Worm (Caenorhabditis elegans) whole organism, mixed stage, embryonic: ENCODE results near the gene cfap-36.

Experiments
- elt-3 ChIP-seq: fragments of 150-350 bp; optimal IDR thresholded peaks from 2 replicates; lab custom pipeline; 2014; ENCODE audit warnings: missing biosample characterization, missing genetic modification characterization
- nhr-28 ChIP-seq: fragments of 150-350 bp; optimal IDR thresholded peaks from 2 replicates; lab custom pipeline; 2014; ENCODE audit warnings: missing biosample characterization, missing genetic modification characterization
- unc-62 ChIP-seq: fragments of 150-350 bp; optimal IDR thresholded peaks from 2 replicates; lab custom pipeline; 2014; ENCODE audit warnings: missing biosample characterization, missing genetic modification reagents, missing genetic modification characterization

DNA sequence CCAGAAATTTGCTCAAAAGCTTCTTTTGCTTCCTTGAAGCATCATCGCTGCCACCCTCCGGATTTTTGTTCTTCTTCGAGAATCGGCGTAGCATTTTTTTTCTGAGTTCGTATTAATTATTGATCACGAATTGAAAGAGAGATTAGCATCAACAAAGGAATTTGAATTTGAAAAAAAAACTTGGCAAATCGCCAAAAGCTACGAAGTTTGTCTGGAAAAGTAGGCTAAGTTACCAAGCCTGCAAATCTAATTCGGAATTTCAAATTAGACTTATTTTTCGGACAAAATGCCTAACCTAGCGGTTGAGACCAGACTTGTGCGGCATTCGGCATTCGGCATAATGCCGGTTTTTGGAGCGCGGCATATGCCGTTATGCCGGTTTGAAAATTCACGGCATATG is at the start of gene cfap-36:
- no peak for TF ChIP-seq elt-3 (tag; lab: Kevin White, UChicago)
- TF ChIP-seq nhr-28 (tag; lab: Kevin White, UChicago) = no peak
- TF ChIP-seq unc-62 (GFP tag; lab: Kevin White, UChicago) = no peak
